Fruit fly (Drosophila melanogaster) whole organism, prepupa: ENCODE results near the gene opa.
A peak's percentile ranks its signal among the peaks of the same experiment; 100 is the strongest.

ENCODE experiments used
- Blimp-1 ChIP-seq: fragments of 200-800 bp; sonication (Bioruptor generic); optimal IDR thresholded peaks from 3 replicates; lab custom pipeline; 2017; ENCODE audit warnings: missing biosample characterization, missing genetic modification characterization, mild to moderate bottlenecking, moderate library complexity, missing genetic modification reagents
- CG10631 ChIP-seq: fragments of 200-800 bp; sonication (Bioruptor generic); optimal IDR thresholded peaks from 2 replicates; lab custom pipeline; 2016; ENCODE audit warnings: missing biosample characterization, missing genetic modification characterization
- CG11294 ChIP-seq: fragments of 200-800 bp; sonication (Bioruptor generic); IDR thresholded peaks from 2 replicates; pipeline ENCODE4 v1.3.6; 2022; ENCODE audit warnings: missing biosample characterization, missing genetic modification characterization
- CG16779 ChIP-seq: fragments of 200-800 bp; sonication (Bioruptor generic); optimal IDR thresholded peaks from 3 replicates; lab custom pipeline; 2017; ENCODE audit warnings: missing biosample characterization, mild to moderate bottlenecking, missing genetic modification characterization
- CG3032 ChIP-seq: fragments of 200-800 bp; optimal IDR thresholded peaks from 2 replicates; lab custom pipeline; 2019; ENCODE audit warnings: missing biosample characterization, mild to moderate bottlenecking, missing genetic modification characterization, moderate library complexity
- CG32006 ChIP-seq: fragments of 200-800 bp; sonication (Bioruptor generic); optimal IDR thresholded peaks from 3 replicates; lab custom pipeline; 2017; ENCODE audit warnings: missing biosample characterization, mild to moderate bottlenecking, missing genetic modification characterization
- CG3919 ChIP-seq: fragments of 200-800 bp; sonication (Bioruptor generic); optimal IDR thresholded peaks from 3 replicates; lab custom pipeline; 2016; ENCODE audit warnings: missing biosample characterization, missing genetic modification characterization
- CG4318 ChIP-seq: fragments of 200-800 bp; sonication (Bioruptor generic); optimal IDR thresholded peaks from 3 replicates; lab custom pipeline; 2017; ENCODE audit warnings: missing biosample characterization, mild to moderate bottlenecking, missing genetic modification characterization
- CG6163 ChIP-seq: fragments of 200-800 bp; sonication (Bioruptor generic); IDR thresholded peaks from 3 replicates; pipeline ENCODE4 v1.3.6; 2022; ENCODE audit warnings: missing biosample characterization, missing genetic modification characterization
- CG6808 ChIP-seq: fragments of 200-800 bp; sonication (Bioruptor generic); optimal IDR thresholded peaks from 3 replicates; lab custom pipeline; 2017; ENCODE audit warnings: missing biosample characterization, missing genetic modification characterization, mild to moderate bottlenecking, moderate library complexity, missing genetic modification reagents
- CG6854 ChIP-seq: fragments of 200-800 bp; sonication (Bioruptor generic); optimal IDR thresholded peaks from 2 replicates; lab custom pipeline; 2017; ENCODE audit warnings: missing biosample characterization, mild to moderate bottlenecking, missing genetic modification characterization
- CG7368 ChIP-seq: fragments of 200-800 bp; sonication (Bioruptor generic); optimal IDR thresholded peaks from 3 replicates; lab custom pipeline; 2016; ENCODE audit warnings: missing biosample characterization, missing genetic modification characterization
- CG8119 ChIP-seq: fragments of 200-800 bp; sonication (Bioruptor generic); IDR thresholded peaks from 3 replicates; pipeline ENCODE4 v1.3.6; 2022; ENCODE audit warnings: missing biosample characterization, missing genetic modification characterization
- Eip78C ChIP-seq: fragments of 200-800 bp; sonication (Bioruptor generic); peaks from one replicate; lab custom pipeline; 2016; ENCODE audit warnings: missing biosample characterization, missing genetic modification characterization
- Eip93F ChIP-seq: fragments of 200-800 bp; sonication (Bioruptor generic); optimal IDR thresholded peaks from 2 replicates; lab custom pipeline; 2016; ENCODE audit warnings: missing biosample characterization, mild to moderate bottlenecking, missing genetic modification characterization
- Ets21C ChIP-seq: fragments of 200-800 bp; sonication (Bioruptor generic); optimal IDR thresholded peaks from 3 replicates; lab custom pipeline; 2016; ENCODE audit warnings: missing biosample characterization, missing genetic modification characterization
- Ets96B ChIP-seq: fragments of 200-800 bp; optimal IDR thresholded peaks from 2 replicates; lab custom pipeline; 2019; ENCODE audit warnings: missing biosample characterization, mild to moderate bottlenecking, missing genetic modification characterization, moderate library complexity
- Hr39 ChIP-seq: fragments of 200-800 bp; sonication (Bioruptor generic); optimal IDR thresholded peaks from 2 replicates; lab custom pipeline; 2016; ENCODE audit warnings: missing biosample characterization, missing genetic modification characterization
- Hr4 ChIP-seq: fragments of 200-800 bp; sonication (Bioruptor generic); optimal IDR thresholded peaks from 3 replicates; lab custom pipeline; 2016; ENCODE audit warnings: missing biosample characterization, missing genetic modification characterization
- Met ChIP-seq: fragments of 200-800 bp; sonication (Bioruptor generic); optimal IDR thresholded peaks from 3 replicates; lab custom pipeline; 2016; ENCODE audit warnings: missing biosample characterization, missing genetic modification characterization
- OdsH ChIP-seq: fragments of 200-800 bp; sonication (Bioruptor generic); optimal IDR thresholded peaks from 3 replicates; lab custom pipeline; 2016; ENCODE audit warnings: missing biosample characterization, missing genetic modification characterization
- Smox ChIP-seq: fragments of 200-800 bp; sonication (Bioruptor generic); optimal IDR thresholded peaks from 3 replicates; lab custom pipeline; 2016; ENCODE audit warnings: missing biosample characterization, missing genetic modification characterization
- Sox102F ChIP-seq: fragments of 200-800 bp; sonication (Bioruptor generic); optimal IDR thresholded peaks from 2 replicates; lab custom pipeline; 2016; ENCODE audit warnings: missing biosample characterization, mild to moderate bottlenecking, missing genetic modification characterization
- Sox14 ChIP-seq: fragments of 200-800 bp; sonication (Bioruptor generic); optimal IDR thresholded peaks from 3 replicates; lab custom pipeline; 2016; ENCODE audit warnings: missing biosample characterization, missing genetic modification characterization
- Sox15 ChIP-seq: fragments of 200-800 bp; sonication (Bioruptor generic); optimal IDR thresholded peaks from 3 replicates; lab custom pipeline; 2016; ENCODE audit warnings: missing biosample characterization, missing genetic modification characterization
- achi ChIP-seq: fragments of 200-800 bp; sonication (Bioruptor generic); optimal IDR thresholded peaks from 3 replicates; lab custom pipeline; 2016; ENCODE audit warnings: missing biosample characterization, missing genetic modification characterization
- dsx ChIP-seq: fragments of 200-800 bp; optimal IDR thresholded peaks from 3 replicates; lab custom pipeline; 2019; ENCODE audit warnings: missing biosample characterization, mild to moderate bottlenecking, missing genetic modification characterization, moderate library complexity; ENCODE audit not compliant: poor library complexity, severe bottlenecking
- eg ChIP-seq: fragments of 200-800 bp; sonication (Bioruptor generic); IDR thresholded peaks from 3 replicates; pipeline ENCODE4 v1.3.6; 2022; ENCODE audit warnings: missing biosample characterization, missing genetic modification characterization
- esn ChIP-seq: fragments of 200-800 bp; sonication (Bioruptor generic); optimal IDR thresholded peaks from 2 replicates; lab custom pipeline; 2016; ENCODE audit warnings: missing biosample characterization, mild to moderate bottlenecking, missing genetic modification characterization, moderate library complexity
- fd59A ChIP-seq: fragments of 200-800 bp; sonication (Bioruptor generic); optimal IDR thresholded peaks from 2 replicates; lab custom pipeline; 2017; ENCODE audit warnings: missing biosample characterization, mild to moderate bottlenecking, missing genetic modification characterization, missing genetic modification reagents
- lz ChIP-seq: fragments of 200-800 bp; sonication (Bioruptor generic); optimal IDR thresholded peaks from 3 replicates; lab custom pipeline; 2016; ENCODE audit warnings: missing biosample characterization, missing genetic modification characterization
- salr ChIP-seq, 2 experiments: fragments of 200-800 bp; sonication (Bioruptor generic); optimal IDR thresholded peaks; 3 replicates each; lab custom pipeline; 2016 to 2018; ENCODE audit warnings: missing biosample characterization in 2 of 2, missing genetic modification characterization in 2 of 2, mild to moderate bottlenecking in 1 of 2
- spab ChIP-seq: fragments of 200-800 bp; sonication (Bioruptor generic); optimal IDR thresholded peaks from 2 replicates; lab custom pipeline; 2017; ENCODE audit warnings: missing biosample characterization, mild to moderate bottlenecking, missing genetic modification characterization, missing genetic modification reagents
- ss ChIP-seq, 2 experiments: fragments of 200-800 bp; sonication (Bioruptor generic); optimal IDR thresholded peaks; 2 replicates in 1 of 2; 3 replicates in 1 of 2; lab custom pipeline; 2017 to 2018; ENCODE audit warnings: mild to moderate bottlenecking in 2 of 2, missing biosample characterization in 2 of 2, missing genetic modification characterization in 2 of 2, moderate library complexity in 1 of 2
- svp ChIP-seq: fragments of 200-800 bp; sonication (Bioruptor generic); peaks from one replicate; lab custom pipeline; 2016; ENCODE audit warnings: missing biosample characterization, missing genetic modification characterization

The opa gene

dm6 chr3R:4886086-4886812 is 33.6 kb downstream of the opa start (continued):
- TF ChIP-seq Hr39 (GFP tag; lab: Kevin White, UChicago) = peak; percentile 66
- peak; percentile 52 for TF ChIP-seq Smox
- no peak for TF ChIP-seq Eip93F
- peak; percentile 37 for TF ChIP-seq CG10631 (GFP tag; lab: Kevin White, UChicago)
- TF ChIP-seq ss (GFP tag; optimal IDR thresholded peaks at IDR 0.05; lab: Kevin White, UChicago) = no peak
- TF ChIP-seq esn (GFP tag; lab: Kevin White, UChicago) = peak; percentile 60
- TF ChIP-seq CG3919 (GFP tag; lab: Kevin White, UChicago) = peak; percentile 54

- TF ChIP-seq CG6854 (GFP tag; lab: Kevin White, UChicago) = no peak
- TF ChIP-seq Eip78C (GFP tag; lab: Kevin White, UChicago) = peak; percentile 17
These were observed 42.9 kb downstream of the opa start for dm6 chr3R:4895553-4895952.

dm6 chr3R:4896946-4897345 is 44.3 kb downstream of the opa start:
- TF ChIP-seq spab (no peak), CG8119 (GFP tag; lab: Robert Waterston, UW) (0 out of 3 replicates have a peak, but pooled peaks have one; percentile 15), Met (GFP tag; lab: Kevin White, UChicago) (peak; percentile 6), Eip78C (GFP tag; lab: Kevin White, UChicago) (peak; percentile 64), lz (GFP tag; lab: Kevin White, UChicago) (no peak), OdsH (GFP tag; lab: Kevin White, UChicago) (peak; percentile 8), Blimp-1 (GFP tag; lab: Kevin White, UChicago) (no peak), CG7368 (GFP tag; lab: Kevin White, UChicago) (peak; percentile 20), ss (GFP tag; optimal IDR thresholded peaks at IDR 0.05; lab: Kevin White, UChicago) (no peak), dsx (no peak), salr (GFP tag; optimal IDR thresholded peaks at IDR 0.05; lab: Kevin White, UChicago) (no peak), CG6854 (GFP tag; lab: Kevin White, UChicago) (no peak), esn (GFP tag; lab: Kevin White, UChicago) (peak; percentile 25), CG6163 (no peak), CG3919 (GFP tag; lab: Kevin White, UChicago) (peak; percentile 1), eg (GFP tag; lab: Robert Waterston, UW) (no peak), Ets96B (peak; percentile 1), Sox15 (GFP tag; lab: Kevin White, UChicago) (no peak), svp (peak; percentile 52)

dm6 chr3R:4900435-4900834 is 47.8 kb downstream of the opa start:
- TF ChIP-seq fd59A = no peak
- no peak for TF ChIP-seq Hr4 (GFP tag; lab: Kevin White, UChicago)
- no peak for TF ChIP-seq Sox102F (GFP tag; lab: Kevin White, UChicago)
- no peak for TF ChIP-seq achi
- TF ChIP-seq CG11294 (GFP tag; lab: Robert Waterston, UW) = no peak
- TF ChIP-seq CG3919 (GFP tag; lab: Kevin White, UChicago) = no peak
- no peak for TF ChIP-seq CG6854 (GFP tag; lab: Kevin White, UChicago)
- no peak for TF ChIP-seq CG16779 (tag; lab: Kevin White, UChicago)
- TF ChIP-seq Ets96B = no peak
- TF ChIP-seq Eip93F = no peak
- TF ChIP-seq CG3032 (tag; lab: Kevin White, UChicago) = no peak
- TF ChIP-seq Hr39 (GFP tag; lab: Kevin White, UChicago) = no peak
- TF ChIP-seq CG6808 = no peak
- no peak for TF ChIP-seq Smox
- TF ChIP-seq CG32006 (GFP tag; lab: Kevin White, UChicago) = no peak
- no peak for TF ChIP-seq CG7368 (GFP tag; lab: Kevin White, UChicago)
- TF ChIP-seq lz (GFP tag; lab: Kevin White, UChicago) = no peak
- no peak for TF ChIP-seq Sox14 (GFP tag; lab: Kevin White, UChicago)
- TF ChIP-seq Ets21C (GFP tag; lab: Kevin White, UChicago) = no peak
- TF ChIP-seq CG4318 (GFP tag; lab: Kevin White, UChicago) = no peak
